Fruit fly (Drosophila melanogaster): ENCODE results near the gene eEF1gamma.

DNA sequence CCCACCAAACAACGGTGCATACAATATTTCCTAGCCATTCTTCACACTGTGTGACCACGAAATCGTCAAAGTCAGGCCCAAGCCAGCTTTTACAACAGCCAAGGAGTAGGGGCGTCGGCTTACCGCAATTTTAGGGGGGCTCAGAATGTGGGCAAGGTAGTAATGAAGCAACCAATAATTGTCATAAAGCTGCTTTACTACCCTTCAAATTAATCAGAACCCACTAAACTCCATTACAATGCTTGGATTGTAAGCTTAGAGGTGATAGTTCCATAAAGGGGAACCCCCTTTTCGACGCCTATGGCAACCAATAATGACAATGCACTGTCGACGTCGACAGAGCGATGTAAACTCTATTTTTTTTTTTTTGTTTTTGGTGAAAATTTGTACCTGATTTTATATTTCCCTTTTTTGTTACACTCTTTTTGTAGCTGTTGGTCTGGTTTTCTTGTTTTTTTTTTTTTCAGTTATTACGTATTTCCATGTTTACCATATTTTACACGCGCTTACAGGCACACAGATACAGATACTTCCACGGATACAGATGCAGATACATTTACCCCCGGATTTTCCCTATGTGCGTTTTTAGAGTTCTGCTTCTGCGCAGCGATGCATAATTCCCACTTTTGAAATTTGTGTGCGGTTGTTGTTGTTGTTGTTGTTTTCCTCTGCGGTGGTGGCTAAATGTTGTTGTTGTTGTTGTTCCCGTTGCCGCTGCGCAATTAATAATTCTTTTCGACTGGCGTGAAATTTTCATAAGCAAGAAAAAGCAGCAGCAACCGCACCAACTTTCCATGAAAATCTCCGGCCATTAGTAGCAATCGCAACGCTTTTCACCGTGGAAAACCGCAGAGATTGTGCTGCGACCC, 15.1 kb upstream of the eEF1gamma start:
- TF ChIP-seq usp (GFP tag; optimal IDR thresholded peaks at IDR 0.05): no peak
- no peak for TF ChIP-seq pan (optimal IDR thresholded peaks at IDR 0.05)
- TF ChIP-seq EcR (GFP tag; optimal IDR thresholded peaks at IDR 0.05): no peak
- no peak for TF ChIP-seq CG8478 (optimal IDR thresholded peaks at IDR 0.05)
- TF ChIP-seq Dll (optimal IDR thresholded peaks at IDR 0.05): no peak
- TF ChIP-seq psq (optimal IDR thresholded peaks at IDR 0.05): no peak

Data from whole organism.